Fruit fly (Drosophila melanogaster): ENCODE results near the gene Pura.

Pura gene

DNA sequence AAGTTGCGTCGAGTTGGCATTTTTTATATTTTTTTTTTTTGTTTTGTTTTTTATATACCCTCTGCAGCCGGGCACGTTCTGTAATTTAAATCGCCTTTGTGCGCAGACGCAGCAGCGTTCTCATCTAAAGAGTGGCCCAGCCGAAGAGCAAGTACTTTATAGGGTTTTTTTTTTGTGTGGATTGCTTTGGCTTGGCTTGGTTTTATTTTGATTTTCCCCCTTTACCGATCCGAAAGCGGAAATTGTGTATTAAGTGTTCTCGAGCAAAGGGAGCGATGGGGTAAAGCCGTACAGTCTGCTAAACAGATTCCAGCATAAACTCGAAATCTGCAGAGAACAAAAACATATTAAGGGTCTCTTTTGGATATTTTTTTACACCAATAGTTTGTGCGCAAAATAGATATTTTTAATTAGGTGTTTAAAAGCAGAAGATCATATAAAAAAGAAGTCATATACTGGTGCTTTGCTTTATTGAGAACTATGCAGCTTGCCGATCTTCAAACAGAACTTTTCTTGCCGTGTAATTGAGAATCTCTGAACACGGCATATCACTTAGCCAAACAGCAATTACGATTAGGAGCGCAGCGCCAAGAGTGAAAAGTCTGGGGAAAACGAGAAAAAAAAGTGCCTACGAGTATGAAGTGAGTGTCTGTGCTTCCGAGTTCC, 13.6 kb downstream of the Pura start:
- no peak for TF ChIP-seq noc (tag; optimal IDR thresholded peaks at IDR 0.05)

DNA sequence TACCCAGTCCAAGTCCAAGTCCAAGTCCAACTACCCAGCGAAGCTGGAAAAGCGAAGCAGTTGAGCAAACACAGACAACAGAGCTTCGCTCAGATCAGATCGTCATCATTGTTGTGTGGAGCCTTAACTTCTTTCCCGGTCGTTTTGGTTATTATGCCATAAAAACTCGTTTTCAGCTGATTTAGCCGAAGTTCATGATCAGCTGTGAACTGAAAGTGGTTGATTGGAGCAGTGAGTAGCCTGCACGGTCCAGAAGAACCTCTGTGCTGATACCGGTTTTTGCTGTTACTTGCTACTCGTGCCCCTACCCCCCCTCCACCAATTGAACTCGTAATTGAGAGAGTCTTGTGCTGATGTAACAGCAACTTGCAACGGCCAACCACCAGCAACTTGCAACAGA, 17.6 kb downstream of the Pura start:
- TF ChIP-seq noc (tag; optimal IDR thresholded peaks at IDR 0.05), result no peak

DNA sequence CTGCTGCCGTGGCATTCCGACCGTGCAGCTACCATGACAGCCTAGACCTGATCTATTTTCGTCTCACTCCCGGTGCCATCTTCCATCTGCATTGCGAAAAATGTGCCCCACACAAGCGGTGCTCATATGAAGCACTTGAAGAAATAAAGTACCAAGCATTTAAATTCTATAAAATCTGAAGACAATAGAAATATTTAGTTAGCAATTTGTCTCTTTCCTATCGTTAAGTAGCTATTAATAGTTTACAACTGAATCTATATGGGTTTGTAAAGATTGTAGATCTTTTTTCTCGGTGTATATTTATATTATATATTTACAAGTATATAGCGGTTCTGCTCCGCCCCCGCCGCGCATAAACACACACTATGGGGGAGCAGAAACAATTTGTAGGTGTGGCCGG, 18.3 kb downstream of the Pura start:
- no peak for TF ChIP-seq noc (tag; optimal IDR thresholded peaks at IDR 0.05)

DNA sequence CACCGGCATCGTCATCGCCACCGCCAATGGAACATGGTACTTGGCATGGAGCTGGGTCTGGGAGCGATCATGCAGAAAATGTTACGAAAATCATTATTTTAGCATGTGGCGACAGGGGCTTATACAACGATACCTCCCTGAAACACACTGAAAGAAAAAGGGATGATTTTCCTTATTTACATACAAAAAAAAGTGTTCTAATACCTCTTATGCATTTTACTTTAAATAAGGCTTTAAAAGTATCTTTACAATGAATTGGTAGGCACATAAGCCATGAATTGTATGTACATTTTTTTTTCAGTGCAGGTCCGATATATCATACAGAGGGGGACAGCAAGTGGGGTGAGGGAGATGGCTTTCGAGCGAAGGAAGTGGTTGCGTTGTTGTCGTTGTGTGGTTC, 21.3 kb downstream of the Pura start:
- no peak for TF ChIP-seq noc (tag; optimal IDR thresholded peaks at IDR 0.05)

DNA sequence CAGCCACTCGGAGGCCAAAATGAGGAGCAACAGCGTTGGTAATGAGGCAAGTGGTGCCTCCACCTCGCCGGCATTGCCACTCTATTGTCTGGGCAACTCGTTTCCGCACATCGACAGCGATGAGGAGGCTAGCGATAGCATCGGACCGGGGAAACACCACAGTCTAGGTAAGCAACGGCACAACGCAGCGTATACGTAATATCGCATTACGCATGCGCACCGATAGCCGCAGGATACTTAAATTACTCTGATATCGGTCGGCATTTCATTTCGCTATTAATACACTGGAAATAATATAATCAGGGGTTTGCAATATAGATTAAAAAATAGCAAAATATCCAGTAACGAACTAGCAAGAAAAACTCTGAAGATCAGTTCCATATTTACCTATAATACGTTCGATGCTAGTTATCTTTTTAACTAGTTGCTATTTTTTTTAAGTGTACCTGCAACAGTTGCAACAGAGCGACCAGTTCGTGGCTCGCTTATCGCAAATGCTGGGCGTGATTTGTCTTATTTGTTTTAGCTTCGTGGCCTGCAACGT, 24.6 kb downstream of the Pura start:
- TF ChIP-seq noc (tag; optimal IDR thresholded peaks at IDR 0.05), result no peak

DNA sequence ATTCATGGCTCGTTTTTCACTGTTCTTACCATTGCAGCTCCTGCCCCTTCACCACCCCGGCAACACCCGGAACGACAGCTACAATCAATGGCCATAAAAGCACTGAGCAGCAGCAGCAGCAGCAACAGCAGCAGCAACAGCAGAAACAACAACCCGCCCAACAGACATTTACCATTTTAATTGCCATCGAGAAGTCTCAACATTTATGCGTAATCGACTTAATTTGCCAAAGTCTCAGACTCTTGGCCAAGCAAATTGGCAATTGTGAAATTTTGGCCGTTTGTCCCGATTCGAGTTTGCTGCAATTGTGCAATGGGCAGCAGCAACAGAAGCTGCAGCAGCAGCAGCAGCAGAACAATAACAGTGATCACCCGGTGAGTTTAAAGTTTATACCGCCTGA, 31.7 kb downstream of the Pura start:
- no peak for TF ChIP-seq noc (tag; optimal IDR thresholded peaks at IDR 0.05)

DNA sequence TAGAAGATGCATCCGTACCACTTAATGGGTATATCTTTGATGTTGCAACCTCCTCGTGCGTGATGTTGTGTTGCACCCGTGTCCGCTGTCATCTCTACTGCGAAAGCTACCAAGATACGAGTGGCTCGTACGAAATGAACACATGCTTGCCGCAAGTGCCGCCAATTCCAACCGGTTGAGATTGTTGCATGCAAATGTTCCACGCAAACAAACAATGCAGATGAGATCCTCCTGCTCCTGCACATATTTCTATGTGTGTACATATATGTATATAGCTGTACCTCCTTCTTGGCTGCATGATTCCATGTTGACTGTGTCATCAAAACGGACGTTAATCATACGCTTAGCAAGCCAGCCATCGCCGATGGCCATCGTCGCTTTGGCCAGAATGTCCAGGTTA, 37.2 kb downstream of the Pura start:
- TF ChIP-seq noc (tag; optimal IDR thresholded peaks at IDR 0.05), result no peak

DNA sequence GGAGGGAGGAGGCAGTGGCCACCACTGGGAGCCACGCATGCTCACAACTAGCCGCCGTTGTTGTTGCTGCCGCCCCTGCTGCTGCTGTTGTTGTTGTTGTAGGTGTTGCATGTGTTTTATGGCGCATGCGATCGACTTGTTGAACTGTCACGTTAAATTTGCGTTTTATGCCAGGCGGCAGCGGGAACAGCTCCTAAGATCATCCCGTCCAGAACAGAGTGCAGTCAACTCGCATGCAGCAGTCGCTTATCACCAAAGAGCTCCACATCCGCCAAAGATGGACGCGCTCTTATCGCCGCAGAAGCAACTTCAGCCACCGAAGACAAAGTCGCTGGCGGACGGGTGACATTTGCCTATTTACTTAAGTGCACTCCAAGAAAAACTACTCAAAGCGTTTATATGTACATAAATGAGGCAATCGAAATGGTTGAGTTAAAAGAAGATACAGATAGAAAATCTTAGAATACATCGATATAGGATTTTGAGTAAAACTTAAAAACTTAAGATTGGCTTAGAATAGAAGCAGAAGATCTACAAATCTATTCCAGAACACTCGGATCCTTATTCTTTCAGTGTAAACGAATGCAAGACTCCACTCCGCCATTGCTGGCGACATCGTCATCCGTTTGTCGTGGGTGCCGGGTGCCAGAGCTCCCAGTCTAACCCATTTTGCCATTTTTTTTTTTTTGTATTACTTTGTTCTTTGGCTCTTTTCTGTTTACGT, 39.8 kb downstream of the Pura start:
- no peak for TF ChIP-seq noc (tag; optimal IDR thresholded peaks at IDR 0.05)

DNA sequence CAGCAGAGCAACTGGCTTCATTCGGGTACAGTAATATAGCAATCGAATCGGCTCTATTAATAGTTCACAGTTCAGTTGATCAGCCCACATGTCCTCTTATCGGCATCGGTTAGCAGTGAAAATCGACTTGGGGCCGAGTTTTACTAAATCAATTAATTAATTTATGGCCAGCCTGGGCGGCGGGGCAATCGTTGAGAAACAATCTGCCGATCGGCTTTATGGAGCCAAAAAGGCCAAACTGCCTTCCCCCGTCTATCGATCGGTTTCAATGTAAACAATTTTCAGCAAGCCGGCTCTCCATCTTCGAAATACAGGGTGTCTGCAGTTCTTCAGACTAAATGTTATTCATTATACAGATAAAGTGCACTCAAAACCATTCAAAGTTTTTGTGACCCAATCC, 40.7 kb downstream of the Pura start:
- no peak for TF ChIP-seq noc (tag; optimal IDR thresholded peaks at IDR 0.05)

DNA sequence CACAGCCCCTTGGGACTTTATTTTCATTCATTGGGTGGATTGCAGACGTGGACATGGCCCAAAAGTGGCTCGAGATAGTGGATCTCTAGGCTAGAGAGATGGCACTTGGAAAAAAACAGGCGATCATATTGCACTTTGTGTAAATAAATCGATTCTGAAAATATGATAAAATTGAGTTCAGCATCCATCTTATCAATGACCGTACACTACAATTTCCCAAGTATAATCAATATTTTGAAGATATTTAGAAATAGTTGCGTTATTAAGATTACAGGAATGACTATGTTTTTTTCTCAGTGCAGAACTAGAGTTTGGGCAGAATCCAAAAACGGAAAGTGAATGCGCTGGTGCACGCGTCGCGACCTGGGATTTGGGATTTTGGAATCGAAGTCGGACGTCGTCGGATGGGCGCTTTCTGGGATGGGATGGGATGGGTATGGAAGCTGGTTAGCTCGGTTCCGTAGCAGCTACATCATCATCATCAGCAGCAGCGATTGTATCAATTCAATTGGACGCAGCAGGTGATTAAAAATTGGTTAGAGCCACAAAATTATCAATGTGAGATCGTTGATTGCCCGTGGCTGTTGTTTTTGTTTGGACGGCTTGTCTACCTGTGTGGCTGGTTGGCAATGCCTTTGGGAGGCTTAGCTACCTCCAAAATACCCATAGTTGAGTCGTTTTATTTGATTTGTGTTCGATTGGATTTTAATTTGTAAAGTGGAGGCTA, 42.0 kb downstream of the Pura start:
- TF ChIP-seq noc (tag; optimal IDR thresholded peaks at IDR 0.05), result no peak

DNA sequence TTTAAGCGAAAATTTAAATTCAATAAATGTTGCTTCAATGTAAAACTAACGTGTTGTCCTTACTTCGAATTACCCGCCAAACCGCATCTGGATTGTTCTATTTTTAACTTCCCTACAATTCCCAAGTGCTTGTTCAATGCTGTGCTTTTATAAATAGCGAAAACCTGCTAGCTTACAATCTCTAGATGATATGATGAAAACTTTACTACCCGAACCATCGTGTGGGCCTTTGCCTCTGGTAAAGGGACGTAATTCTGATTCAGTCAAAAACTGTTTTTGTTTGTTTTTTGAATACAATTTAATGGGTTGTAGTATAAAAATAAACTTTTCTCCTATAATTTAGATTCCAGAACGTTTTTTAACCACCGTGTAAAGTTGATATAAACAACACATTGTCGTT, 46.6 kb downstream of the Pura start:
- TF ChIP-seq noc (tag; optimal IDR thresholded peaks at IDR 0.05), result no peak

DNA sequence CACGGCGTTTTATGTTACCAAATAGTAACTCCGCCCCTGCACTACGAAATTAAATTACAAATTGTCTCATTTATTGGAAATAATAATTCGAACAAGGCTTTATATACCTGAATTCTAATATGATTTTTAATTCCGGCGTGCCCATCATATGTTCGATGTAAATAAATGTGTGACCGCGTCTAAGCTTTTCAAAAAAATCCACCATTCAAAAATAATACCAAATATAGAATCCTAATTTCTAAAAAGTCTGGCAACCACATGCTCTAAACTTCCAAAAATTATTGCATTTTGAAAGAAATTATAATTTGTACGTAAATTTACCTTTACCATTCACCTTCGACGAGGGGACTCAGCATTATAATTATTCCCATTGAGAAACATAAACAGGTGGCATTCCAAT, 47.4 kb downstream of the Pura start, which contains the start of gene Urm1:
Gene Urm1 (minus strand): TSS at position 150 of the 400 bp plus-strand sequence.
- TF ChIP-seq noc (tag; optimal IDR thresholded peaks at IDR 0.05), result no peak

DNA sequence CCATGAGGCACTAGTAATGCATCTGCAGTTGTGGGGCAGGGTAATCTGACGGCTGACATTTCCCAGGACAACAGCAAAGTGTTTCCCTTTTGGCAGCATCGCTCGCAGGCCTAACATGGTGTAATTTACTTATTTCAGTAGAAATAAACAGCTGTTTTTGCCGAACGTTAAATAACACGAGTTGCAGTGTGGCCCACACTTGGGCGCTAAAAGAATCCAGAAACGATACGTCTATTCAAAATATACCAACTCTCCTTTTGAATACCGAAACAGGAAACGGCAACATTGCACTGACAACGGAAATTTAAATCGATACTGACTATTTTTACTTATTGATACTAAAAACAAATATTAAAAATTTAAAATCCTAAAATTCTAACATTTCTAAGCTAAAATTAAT, 48.6 kb downstream of the Pura start, which contains the start of gene CG7506:
Gene CG7506 (minus strand): TSS at position 182 of the 400 bp plus-strand sequence.
- TF ChIP-seq noc (tag; optimal IDR thresholded peaks at IDR 0.05), result no peak

DNA sequence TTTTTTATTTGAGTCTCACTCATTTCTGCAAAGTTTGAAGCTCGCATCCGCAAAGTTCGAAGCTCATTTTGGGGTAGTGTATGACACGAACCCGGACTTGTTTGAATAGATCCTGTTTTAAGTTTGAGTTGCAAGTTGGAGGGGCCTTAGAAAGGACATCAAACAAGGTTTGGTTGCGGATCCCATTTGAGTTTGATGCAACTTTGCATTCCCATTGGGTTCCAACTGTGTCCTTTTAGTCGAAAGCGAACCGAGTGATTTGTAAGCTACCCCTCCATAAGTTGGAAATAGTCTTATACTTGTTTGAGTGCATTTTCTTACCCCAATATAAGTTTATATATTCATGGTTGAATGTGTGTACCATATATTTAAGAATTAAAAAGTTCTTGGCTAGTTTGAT, 50.7 kb downstream of the Pura start:
- TF ChIP-seq noc (tag; optimal IDR thresholded peaks at IDR 0.05), result no peak

DNA sequence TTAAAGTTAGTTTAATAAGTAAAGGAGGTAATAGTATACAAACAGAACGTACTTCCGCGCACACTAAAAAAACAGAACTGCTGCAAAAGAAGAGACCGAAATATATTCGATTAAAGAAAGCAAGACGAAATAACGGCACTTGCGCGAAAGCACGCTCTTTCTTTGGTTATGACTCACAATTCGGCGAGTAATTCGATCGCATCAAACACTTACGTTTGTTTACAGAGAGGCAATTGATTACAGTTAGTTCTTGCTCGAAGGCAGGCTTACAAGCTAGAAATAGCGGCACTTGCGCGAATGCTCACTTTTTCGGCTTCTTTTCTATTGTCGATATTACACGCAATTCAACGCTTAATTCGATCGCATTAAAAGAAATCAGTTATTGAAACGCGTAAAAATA, 57.4 kb downstream of the Pura start, which contains the start of gene CG32373:
Gene CG32373 (plus strand): TSS at position 301 of the 400 bp plus-strand sequence.
- TF ChIP-seq noc (tag; optimal IDR thresholded peaks at IDR 0.05), result no peak

DNA sequence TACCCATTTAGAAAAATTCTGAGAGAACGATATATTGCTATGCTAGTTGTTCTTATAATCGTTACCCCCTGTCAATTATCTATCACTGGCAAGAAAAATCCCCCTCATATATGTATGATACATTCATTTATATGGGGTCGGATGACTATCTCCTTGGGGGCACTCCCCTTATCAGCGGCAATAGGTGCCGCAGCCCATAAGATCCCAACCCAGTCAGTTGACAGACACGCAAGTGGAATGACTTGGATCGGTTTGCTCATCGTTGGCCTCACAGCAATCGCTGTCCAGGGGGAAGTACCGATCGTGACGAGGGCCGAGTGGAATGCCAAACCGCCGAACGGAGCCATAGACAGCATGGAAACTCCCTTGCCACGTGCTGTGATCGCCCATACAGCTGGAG, 58.1 kb downstream of the Pura start, which contains the start of gene PGRP-SD:
Gene PGRP-SD (plus strand): TSS at position 213 of the 400 bp plus-strand sequence.
- no peak for TF ChIP-seq noc (tag; optimal IDR thresholded peaks at IDR 0.05)

All from whole organism, larva.